Worm (Caenorhabditis elegans) whole organism, L1 larva: ENCODE measurements around the gene C14A4.7.

Experiments
- C04F5.9 ChIP-seq: sonication (generic microtip); optimal IDR thresholded peaks from 2 replicates; lab custom pipeline; 2016; ENCODE audit warnings: missing genetic modification characterization, missing compliant biosample characterization
- F16B12.6 ChIP-seq: fragments of 150-350 bp; optimal IDR thresholded peaks from 2 replicates; lab custom pipeline; 2014; ENCODE audit warnings: missing biosample characterization, missing genetic modification characterization
- aha-1 ChIP-seq: fragments of 150-350 bp; optimal IDR thresholded peaks from 2 replicates; lab custom pipeline; 2014; ENCODE audit warnings: missing biosample characterization, missing genetic modification characterization
- aly-2 ChIP-seq: fragments of 150-350 bp; optimal IDR thresholded peaks from 2 replicates; lab custom pipeline; 2014; ENCODE audit warnings: missing biosample characterization, missing genetic modification characterization
- ama-1 ChIP-seq: fragments of 150-350 bp; optimal IDR thresholded peaks from 2 replicates; lab custom pipeline; 2014
- blmp-1 ChIP-seq: fragments of 150-350 bp; optimal IDR thresholded peaks from 2 replicates; lab custom pipeline; 2014; ENCODE audit warnings: missing biosample characterization, missing genetic modification characterization
- ceh-63 ChIP-seq: fragments of 200-800 bp; sonication (Bioruptor generic); optimal IDR thresholded peaks from 2 replicates; lab custom pipeline; 2018; ENCODE audit warnings: mild to moderate bottlenecking, missing genetic modification characterization, missing compliant biosample characterization
- ceh-8 ChIP-seq: fragments of 200-800 bp; sonication (Bioruptor generic); optimal IDR thresholded peaks from 2 replicates; lab custom pipeline; 2018; ENCODE audit warnings: mild to moderate bottlenecking, missing genetic modification characterization, moderate library complexity, missing compliant biosample characterization
- ceh-88 ChIP-seq: fragments of 200-800 bp; sonication (Bioruptor generic); IDR thresholded peaks from 2 replicates; pipeline ENCODE4 v1.3.6; 2022; ENCODE audit warnings: missing genetic modification characterization, missing compliant biosample characterization
- ceh-90 ChIP-seq: sonication (generic microtip); optimal IDR thresholded peaks from 2 replicates; lab custom pipeline; 2016; ENCODE audit warnings: missing genetic modification characterization, missing compliant biosample characterization
- ces-1 ChIP-seq: fragments of 150-350 bp; optimal IDR thresholded peaks from 2 replicates; lab custom pipeline; 2014; ENCODE audit warnings: missing biosample characterization, missing genetic modification reagents, missing genetic modification characterization
- dpl-1 ChIP-seq, 3 experiments: fragments of 150-350 bp in 2 of 3; sonication (generic microtip) in 1 of 3; optimal IDR thresholded peaks; 2 replicates each; lab custom pipeline; 2014 to 2017; ENCODE audit warnings: missing biosample characterization in 3 of 3, missing genetic modification characterization in 3 of 3, missing genetic modification reagents in 3 of 3
- dsc-1 ChIP-seq: sonication (generic microtip); optimal IDR thresholded peaks from 2 replicates; lab custom pipeline; 2016; ENCODE audit warnings: mild to moderate bottlenecking, missing genetic modification characterization, missing compliant biosample characterization
- efl-1 ChIP-seq, 4 experiments: fragments of 150-350 bp; optimal IDR thresholded peaks in 3 of 4; peaks in 1 of 4; 1 replicate in 1 of 4; 2 replicates in 3 of 4; lab custom pipeline; 2014; ENCODE audit warnings: missing biosample characterization in 2 of 4, missing genetic modification characterization in 2 of 4, missing genetic modification reagents in 2 of 4
- efl-3 ChIP-seq: fragments of 200-800 bp; sonication (Bioruptor generic); optimal IDR thresholded peaks from 2 replicates; lab custom pipeline; 2018; ENCODE audit warnings: mild to moderate bottlenecking, missing genetic modification characterization, missing compliant biosample characterization
- egl-27 ChIP-seq, 2 experiments: fragments of 150-350 bp in 1 of 2; sonication (generic microtip); optimal IDR thresholded peaks; 3 replicates each; lab custom pipeline; 2017 to 2018; ENCODE audit warnings: missing biosample characterization in 2 of 2, missing genetic modification characterization in 2 of 2, missing genetic modification reagents in 2 of 2
- elt-3 ChIP-seq, 6 experiments: fragments of 150-350 bp in 1 of 6; sonication (generic microtip); optimal IDR thresholded peaks; 2 replicates each; lab custom pipeline; 2017 to 2018; ENCODE audit warnings: missing biosample characterization in 6 of 6, missing genetic modification characterization in 6 of 6, inconsistent platforms in 1 of 6
- ets-5 ChIP-seq: fragments of 200-800 bp; sonication (Bioruptor generic); IDR thresholded peaks from 2 replicates; pipeline ENCODE4 v1.3.6; 2022; ENCODE audit warnings: missing genetic modification characterization, missing compliant biosample characterization
- fkh-10 ChIP-seq: sonication (generic microtip); optimal IDR thresholded peaks from 2 replicates; lab custom pipeline; 2017; ENCODE audit warnings: missing biosample characterization, missing genetic modification reagents, missing genetic modification characterization
- fkh-8 ChIP-seq: sonication (generic microtip); optimal IDR thresholded peaks from 2 replicates; lab custom pipeline; 2016; ENCODE audit warnings: mild to moderate bottlenecking, missing genetic modification characterization, missing compliant biosample characterization
- hlh-17 ChIP-seq: fragments of 200-800 bp; sonication (Bioruptor generic); optimal IDR thresholded peaks from 2 replicates; lab custom pipeline; 2018; ENCODE audit warnings: missing genetic modification characterization, mild to moderate bottlenecking, missing compliant biosample characterization, moderate library complexity, borderline replicate concordance
- hpl-2 ChIP-seq: fragments of 150-350 bp; optimal IDR thresholded peaks from 2 replicates; lab custom pipeline; 2014; ENCODE audit warnings: missing biosample characterization, missing genetic modification reagents, missing genetic modification characterization
- irx-1 ChIP-seq: sonication (generic microtip); optimal IDR thresholded peaks from 2 replicates; lab custom pipeline; 2016; ENCODE audit warnings: missing genetic modification characterization, missing compliant biosample characterization
- isw-1 ChIP-seq: fragments of 200-800 bp; sonication (Bioruptor generic); IDR thresholded peaks from 2 replicates; pipeline ENCODE4 v1.3.6; 2022; ENCODE audit warnings: missing genetic modification characterization, missing compliant biosample characterization
- jun-1 ChIP-seq: fragments of 150-350 bp; optimal IDR thresholded peaks from 2 replicates; lab custom pipeline; 2014; ENCODE audit warnings: missing biosample characterization, missing genetic modification reagents, missing genetic modification characterization
- lin-13 ChIP-seq: fragments of 150-350 bp; optimal IDR thresholded peaks from 2 replicates; lab custom pipeline; 2014; ENCODE audit warnings: missing biosample characterization, missing genetic modification reagents, missing genetic modification characterization
- lin-14 ChIP-seq: fragments of 200-800 bp; sonication (Bioruptor generic); optimal IDR thresholded peaks from 2 replicates; lab custom pipeline; 2018; ENCODE audit warnings: mild to moderate bottlenecking, missing genetic modification characterization, moderate library complexity, missing compliant biosample characterization
- mef-2 ChIP-seq: fragments of 150-350 bp; optimal IDR thresholded peaks from 2 replicates; lab custom pipeline; 2014; ENCODE audit warnings: missing biosample characterization, missing genetic modification characterization
- mep-1 ChIP-seq: fragments of 150-350 bp; optimal IDR thresholded peaks from 2 replicates; lab custom pipeline; 2014; ENCODE audit warnings: missing biosample characterization, missing genetic modification characterization
- nhr-11 ChIP-seq: fragments of 150-350 bp; optimal IDR thresholded peaks from 2 replicates; lab custom pipeline; 2014; ENCODE audit warnings: missing biosample characterization, missing genetic modification characterization
- nhr-19 ChIP-seq: fragments of 200-800 bp; sonication (Bioruptor generic); conservative IDR thresholded peaks from 2 replicates; pipeline ENCODE4 v1.3.6; 2022; ENCODE audit warnings: missing genetic modification characterization, missing compliant biosample characterization
- nhr-20 ChIP-seq: sonication (generic microtip); optimal IDR thresholded peaks from 2 replicates; lab custom pipeline; 2016; ENCODE audit warnings: mild to moderate bottlenecking, missing genetic modification characterization, missing compliant biosample characterization
- nhr-237 ChIP-seq: fragments of 150-350 bp; optimal IDR thresholded peaks from 2 replicates; lab custom pipeline; 2014; ENCODE audit warnings: missing biosample characterization, missing genetic modification characterization
- nhr-28 ChIP-seq: fragments of 150-350 bp; optimal IDR thresholded peaks from 2 replicates; lab custom pipeline; 2014; ENCODE audit warnings: missing biosample characterization, missing genetic modification characterization
- nhr-47 ChIP-seq: sonication (generic microtip); optimal IDR thresholded peaks from 2 replicates; lab custom pipeline; 2016; ENCODE audit warnings: mild to moderate bottlenecking, missing genetic modification characterization, moderate library complexity, missing compliant biosample characterization
- nhr-71 ChIP-seq: sonication (generic microtip); optimal IDR thresholded peaks from 2 replicates; lab custom pipeline; 2016; ENCODE audit warnings: mild to moderate bottlenecking, missing genetic modification characterization, moderate library complexity, missing compliant biosample characterization
- nhr-76 ChIP-seq: sonication (generic microtip); optimal IDR thresholded peaks from 2 replicates; lab custom pipeline; 2017; ENCODE audit warnings: missing biosample characterization, missing genetic modification characterization
- nhr-84 ChIP-seq: sonication (generic microtip); optimal IDR thresholded peaks from 2 replicates; lab custom pipeline; 2017; ENCODE audit warnings: missing biosample characterization, missing genetic modification characterization
- nhr-90 ChIP-seq: sonication (generic microtip); optimal IDR thresholded peaks from 2 replicates; lab custom pipeline; 2016; ENCODE audit warnings: mild to moderate bottlenecking, missing genetic modification characterization, missing compliant biosample characterization; ENCODE audit not compliant: poor library complexity
- pag-3 ChIP-seq: sonication (generic microtip); optimal IDR thresholded peaks from 2 replicates; lab custom pipeline; 2017; ENCODE audit warnings: missing genetic modification characterization, mild to moderate bottlenecking, missing compliant biosample characterization, antibody characterized with exemption, borderline replicate concordance; ENCODE audit not compliant: insufficient read depth
- pqm-1 ChIP-seq: sonication (generic microtip); optimal IDR thresholded peaks from 3 replicates; lab custom pipeline; 2017; ENCODE audit warnings: missing biosample characterization, missing genetic modification characterization
- rnt-1 ChIP-seq: sonication (generic microtip); optimal IDR thresholded peaks from 2 replicates; lab custom pipeline; 2016; ENCODE audit warnings: mild to moderate bottlenecking, missing genetic modification characterization, moderate library complexity, missing compliant biosample characterization
- skn-1 ChIP-seq: fragments of 150-350 bp; optimal IDR thresholded peaks from 2 replicates; lab custom pipeline; 2014; ENCODE audit warnings: missing biosample characterization, missing genetic modification characterization
- snpc-4 ChIP-seq: fragments of 150-350 bp; optimal IDR thresholded peaks from 2 replicates; lab custom pipeline; 2014; ENCODE audit warnings: missing biosample characterization, missing genetic modification characterization
- sox-4 ChIP-seq: sonication (generic microtip); optimal IDR thresholded peaks from 2 replicates; lab custom pipeline; 2016; ENCODE audit warnings: missing genetic modification characterization, missing compliant biosample characterization
- unc-30 ChIP-seq: sonication (generic microtip); optimal IDR thresholded peaks from 2 replicates; lab custom pipeline; 2017; ENCODE audit warnings: missing biosample characterization, missing genetic modification characterization
- unc-62 ChIP-seq: fragments of 150-350 bp; optimal IDR thresholded peaks from 2 replicates; lab custom pipeline; 2014; ENCODE audit warnings: missing biosample characterization, missing genetic modification reagents, missing genetic modification characterization
- unc-86 ChIP-seq: sonication (generic microtip); optimal IDR thresholded peaks from 2 replicates; lab custom pipeline; 2016; ENCODE audit warnings: missing genetic modification characterization, missing compliant biosample characterization
- vab-15 ChIP-seq: sonication (generic microtip); optimal IDR thresholded peaks from 2 replicates; lab custom pipeline; 2017; ENCODE audit warnings: missing genotype, mild to moderate bottlenecking, missing genetic modification characterization, missing compliant biosample characterization
- xbp-1 ChIP-seq: sonication (generic microtip); optimal IDR thresholded peaks from 2 replicates; lab custom pipeline; 2016; ENCODE audit warnings: missing genetic modification characterization, missing compliant biosample characterization
- zag-1 ChIP-seq: fragments of 150-350 bp; optimal IDR thresholded peaks from 2 replicates; lab custom pipeline; 2014; ENCODE audit warnings: missing biosample characterization, missing genetic modification characterization
- ztf-4 ChIP-seq: fragments of 150-350 bp; optimal IDR thresholded peaks from 2 replicates; lab custom pipeline; 2014; ENCODE audit warnings: missing biosample characterization, missing genetic modification characterization

Gene C14A4.7

DNA sequence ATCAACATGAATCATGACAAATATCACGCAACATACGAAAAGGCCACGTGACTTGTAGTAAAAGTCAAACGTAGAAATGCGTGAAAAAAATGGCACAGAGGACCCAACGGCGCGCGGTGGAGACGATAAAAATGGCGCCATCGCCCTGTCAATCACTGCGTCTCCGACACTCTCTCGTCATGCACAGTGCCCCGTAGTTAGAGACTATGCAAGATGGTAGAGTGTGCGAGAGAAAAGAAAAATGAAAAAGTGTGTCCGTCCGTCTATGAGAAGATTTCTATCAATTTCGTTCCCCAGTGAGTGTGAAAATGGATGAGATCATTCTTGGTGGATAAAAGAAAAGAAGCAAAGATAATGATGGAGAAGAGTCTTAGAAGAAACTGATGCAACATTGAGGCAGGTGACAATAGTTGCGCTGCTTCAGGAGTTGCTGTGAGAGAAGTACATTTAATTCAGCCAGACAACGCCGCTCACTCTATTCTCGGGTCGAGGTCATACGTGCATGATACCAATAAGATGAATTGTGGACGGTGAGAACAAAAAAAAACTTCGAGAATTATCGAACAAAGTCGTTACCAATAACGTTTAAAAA lies 40.8 kb downstream of the C14A4.7 start:
- TF ChIP-seq pqm-1 (tag; lab: Kevin White, UChicago) (no peak), blmp-1 (tag; lab: Kevin White, UChicago) (peak; percentile 85), isw-1 (GFP tag; lab: Robert Waterston, UW) (no peak), hlh-17 (no peak), C04F5.9 (tag; lab: Kevin White, UChicago) (no peak), xbp-1 (peak; percentile 55), mef-2 (no peak), ztf-4 (tag; lab: Kevin White, UChicago) (peak; percentile 73), unc-86 (tag; lab: Kevin White, UChicago) (no peak), egl-27 (tag; optimal IDR thresholded peaks at IDR 0.05; lab: Kevin White, UChicago) (peak in 1 of 2 experiments; percentile 60), nhr-20 (tag; lab: Kevin White, UChicago) (peak; percentile 80), pag-3 (tag; lab: Kevin White, UChicago) (no peak), nhr-28 (tag; lab: Kevin White, UChicago) (no peak), ceh-63 (no peak), nhr-11 (tag; lab: Kevin White, UChicago) (peak; percentile 45), rnt-1 (tag; lab: Kevin White, UChicago) (peak; percentile 69), aha-1 (tag; lab: Kevin White, UChicago) (peak; percentile 44), jun-1 (tag; lab: Kevin White, UChicago) (peak; percentile 0), ces-1 (no peak), nhr-237 (tag; lab: Kevin White, UChicago) (no peak), ceh-90 (tag; lab: Kevin White, UChicago) (no peak), aly-2 (tag; lab: Kevin White, UChicago) (no peak), elt-3 (tag; optimal IDR thresholded peaks at IDR 0.05; lab: Kevin White, UChicago) (peak in 2 of 6 experiments; percentile 37 to 61), nhr-84 (tag; lab: Kevin White, UChicago) (no peak), nhr-47 (peak; percentile 64), irx-1 (tag; lab: Kevin White, UChicago) (peak; percentile 18), nhr-71 (tag; lab: Kevin White, UChicago) (peak; percentile 92), efl-1 (optimal IDR thresholded peaks at IDR 0.05; lab: Kevin White, UChicago) (peak; percentile 40 to 56), efl-1 (GFP tag; optimal IDR thresholded peaks at IDR 0.05 in 1 of 2; lab: Kevin White, UChicago) (peak in 1 of 2 experiments; percentile 93), fkh-10 (GFP tag; lab: Kevin White, UChicago) (no peak), sox-4 (tag; lab: Kevin White, UChicago) (no peak), ceh-88 (peak; percentile 27; the same call in 1 of the 2 replicates), zag-1 (tag; lab: Kevin White, UChicago) (no peak), nhr-90 (tag; lab: Kevin White, UChicago) (peak; percentile 84), vab-15 (tag; lab: Kevin White, UChicago) (no peak), snpc-4 (peak; percentile 25), mep-1 (tag; lab: Kevin White, UChicago) (peak; percentile 81), hpl-2 (GFP tag; lab: Kevin White, UChicago) (no peak), dpl-1 (GFP tag; optimal IDR thresholded peaks at IDR 0.05; lab: Kevin White, UChicago) (peak; percentile 16 to 47 (median 18)), nhr-76 (tag; lab: Kevin White, UChicago) (no peak), lin-13 (GFP tag; lab: Kevin White, UChicago) (peak; percentile 45), ceh-8 (GFP tag; lab: Kevin White, UChicago) (no peak), unc-30 (no peak), nhr-19 (GFP tag; lab: Robert Waterston, UW) (peak; percentile 67), ets-5 (GFP tag; lab: Robert Waterston, UW) (no peak), efl-3 (GFP tag; lab: Kevin White, UChicago) (no peak), ama-1 (lab: Kevin White, UChicago) (peak; percentile 64), lin-14 (GFP tag; lab: Kevin White, UChicago) (peak; percentile 89), F16B12.6 (tag; lab: Kevin White, UChicago) (peak; percentile 5), skn-1 (tag; lab: Kevin White, UChicago) (peak; percentile 57), dsc-1 (tag; lab: Kevin White, UChicago) (peak; percentile 37), unc-62 (GFP tag; lab: Kevin White, UChicago) (no peak), fkh-8 (tag; lab: Kevin White, UChicago) (no peak)
